Worm (Caenorhabditis elegans): ENCODE data around the gene K02D3.2.

The K02D3.2 gene

DNA sequence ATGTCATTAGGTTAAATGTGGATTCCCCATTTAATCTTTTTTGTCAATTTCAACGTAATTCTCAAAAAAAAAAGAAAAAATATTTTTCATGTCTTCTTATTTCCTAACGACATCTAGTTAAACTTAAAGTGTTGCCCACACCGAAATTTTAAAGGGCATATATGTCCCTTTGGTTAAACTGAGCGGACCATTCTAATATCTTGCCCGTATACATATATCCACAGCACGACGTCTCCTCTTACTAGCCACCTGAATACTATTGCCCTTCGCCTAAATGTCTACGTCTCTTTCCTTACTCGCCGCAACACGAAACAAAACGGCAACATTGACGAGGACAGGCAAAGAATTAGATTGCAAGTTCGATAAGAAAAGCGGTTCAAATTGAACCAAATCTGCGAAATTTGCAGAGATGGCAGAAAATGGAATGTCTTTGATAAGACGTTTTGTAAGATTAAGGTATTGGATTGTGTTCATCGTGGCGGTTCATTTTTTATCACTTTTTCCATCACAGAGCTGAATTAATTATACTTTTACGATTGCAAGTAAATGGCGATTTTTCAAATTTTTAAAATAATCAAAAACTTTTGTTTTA lies 11.1 kb downstream of the K02D3.2 start:
- TF ChIP-seq lin-11 (tag; optimal IDR thresholded peaks at IDR 0.05) (peak; percentile 97), nhr-21 (tag; optimal IDR thresholded peaks at IDR 0.05) (peak; percentile 100), Y55F3AM.14 (GFP tag; optimal IDR thresholded peaks at IDR 0.05) (peak; percentile 91), lin-39 (tag; optimal IDR thresholded peaks at IDR 0.05) (peak; percentile 100), nhr-129 (tag; optimal IDR thresholded peaks at IDR 0.05) (peak; percentile 100), nhr-23 (tag; optimal IDR thresholded peaks at IDR 0.05) (no peak), nhr-25 (tag; optimal IDR thresholded peaks at IDR 0.05) (peak; percentile 99), blmp-1 (tag; optimal IDR thresholded peaks at IDR 0.05; ENCODE audit: insufficient read depth) (peak; percentile 91), aly-2 (tag; optimal IDR thresholded peaks at IDR 0.05) (peak; percentile 92), sem-4 (tag; optimal IDR thresholded peaks at IDR 0.05) (peak; percentile 99), ZK546.5 (tag; optimal IDR thresholded peaks at IDR 0.05) (peak; percentile 81), elt-1 (tag; optimal IDR thresholded peaks at IDR 0.05) (peak; percentile 80), gmeb-1 (tag; optimal IDR thresholded peaks at IDR 0.05) (peak; percentile 95), lin-13 (GFP tag; optimal IDR thresholded peaks at IDR 0.05) (peak; percentile 99), nhr-10 (tag; optimal IDR thresholded peaks at IDR 0.05) (peak; percentile 97), nhr-11 (tag; optimal IDR thresholded peaks at IDR 0.05) (peak; percentile 70), egl-27 (tag; optimal IDR thresholded peaks at IDR 0.05) (peak; percentile 100), fos-1 (tag; optimal IDR thresholded peaks at IDR 0.05) (peak; percentile 99), crh-2 (tag; optimal IDR thresholded peaks at IDR 0.05) (peak; percentile 100), ceh-16 (tag; optimal IDR thresholded peaks at IDR 0.05) (peak; percentile 98), mbf-1 (tag; optimal IDR thresholded peaks at IDR 0.05) (peak; percentile 78), nhr-12 (tag; optimal IDR thresholded peaks at IDR 0.05) (peak; percentile 72), dmd-4 (tag; optimal IDR thresholded peaks at IDR 0.05) (peak; percentile 82), ztf-11 (tag; optimal IDR thresholded peaks at IDR 0.05) (peak; percentile 78), skn-1 (tag; optimal IDR thresholded peaks at IDR 0.05) (peak; percentile 84), unc-39 (tag; optimal IDR thresholded peaks at IDR 0.05) (peak; percentile 99), mab-5 (tag; optimal IDR thresholded peaks at IDR 0.05) (peak; percentile 99), sma-3 (GFP tag; optimal IDR thresholded peaks at IDR 0.05) (peak; percentile 99), zag-1 (tag; optimal IDR thresholded peaks at IDR 0.05) (peak; percentile 99), peb-1 (tag; optimal IDR thresholded peaks at IDR 0.05) (peak; percentile 66), unc-55 (GFP tag; optimal IDR thresholded peaks at IDR 0.05) (peak; percentile 100), snpc-4 (tag; optimal IDR thresholded peaks at IDR 0.05) (peak; percentile 94), elt-3 (tag; optimal IDR thresholded peaks at IDR 0.05) (no peak), ama-1 (optimal IDR thresholded peaks at IDR 0.05) (peak; percentile 47), nhr-237 (tag; optimal IDR thresholded peaks at IDR 0.05) (peak; percentile 99), nhr-6 (tag; optimal IDR thresholded peaks at IDR 0.05) (peak; percentile 100), sma-9 (GFP tag; optimal IDR thresholded peaks at IDR 0.05) (peak; percentile 99), sma-9 (tag; optimal IDR thresholded peaks at IDR 0.05) (peak; percentile 69), nhr-77 (tag; optimal IDR thresholded peaks at IDR 0.05) (peak; percentile 97), C34F6.9 (tag; optimal IDR thresholded peaks at IDR 0.05) (peak; percentile 100), lsy-2 (tag; optimal IDR thresholded peaks at IDR 0.05) (peak; percentile 97), ztf-1 (GFP tag; conservative IDR thresholded peaks at IDR 0.05) (0 out of 2 replicates have a peak, but pooled peaks have one; percentile 78), unc-62 (GFP tag; optimal IDR thresholded peaks at IDR 0.05) (peak; percentile 97), mdl-1 (tag; optimal IDR thresholded peaks at IDR 0.05) (peak; percentile 93 to 96), ceh-82 (tag; optimal IDR thresholded peaks at IDR 0.05) (peak; percentile 99), alr-1 (tag; optimal IDR thresholded peaks at IDR 0.05) (peak; percentile 73), F13H6.1 (tag; optimal IDR thresholded peaks at IDR 0.05) (peak; percentile 99), ztf-4 (tag; optimal IDR thresholded peaks at IDR 0.05) (peak; percentile 99), R02D3.7 (tag; optimal IDR thresholded peaks at IDR 0.05) (peak; percentile 83)

Data from whole organism, L2 larva.